Worm (Caenorhabditis elegans) whole organism, L2 larva: Measurements from ENCODE around the gene ZC190.7.

ENCODE experiments used
- nhr-12 ChIP-seq: fragments of 150-350 bp; optimal IDR thresholded peaks from 2 replicates; lab custom pipeline; 2014; ENCODE audit warnings: missing biosample characterization, missing genetic modification characterization
- nhr-237 ChIP-seq: fragments of 150-350 bp; optimal IDR thresholded peaks from 2 replicates; lab custom pipeline; 2014; ENCODE audit warnings: missing biosample characterization, missing genetic modification characterization

DNA sequence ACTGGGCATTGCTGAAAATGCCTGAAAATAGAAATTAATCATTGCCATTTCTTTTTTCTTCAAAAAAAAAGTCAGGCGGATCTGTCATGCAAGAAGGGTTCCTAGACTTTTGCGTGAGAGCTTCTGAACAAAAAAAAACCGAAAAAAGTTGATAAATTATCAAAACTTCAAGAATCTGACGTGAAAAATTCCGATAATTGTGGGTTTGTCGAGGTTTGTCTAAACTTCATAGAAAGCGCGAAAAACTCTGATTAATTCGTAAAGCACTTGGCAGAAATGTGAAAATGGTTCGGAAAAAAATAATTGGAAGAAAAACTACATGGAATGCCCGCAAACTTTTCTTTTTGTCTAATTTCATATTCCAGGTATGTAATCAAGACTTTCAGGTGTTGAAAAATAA is 13.2 kb downstream of the ZC190.7 start, which contains the start of gene ZC190.5:
- TF ChIP-seq nhr-237 (tag; lab: Kevin White, UChicago) (no peak), nhr-12 (tag; lab: Kevin White, UChicago) (no peak)
